Fruit fly (Drosophila melanogaster): ENCODE data around the gene Asciz.

Asciz gene

DNA sequence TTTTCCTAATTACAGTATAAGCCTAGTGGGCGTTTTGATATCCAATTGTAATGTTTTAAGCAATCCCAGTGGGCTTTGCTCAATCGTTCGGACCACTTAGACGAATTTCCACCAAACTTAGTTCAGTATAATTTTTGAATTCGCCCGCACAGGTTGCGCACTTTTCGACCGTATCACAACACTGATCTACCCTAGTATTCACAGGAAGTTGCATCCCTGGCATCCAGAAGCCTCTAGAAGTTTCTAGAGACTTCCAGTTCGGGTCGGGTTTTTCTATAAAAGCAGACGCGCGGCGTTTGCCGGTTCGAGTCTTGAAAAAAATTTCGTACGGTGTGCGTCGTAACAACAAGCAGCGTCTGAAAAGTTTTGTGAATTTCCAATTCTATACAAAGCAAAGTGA is 26.9 kb upstream of the Asciz start, which contains the start of gene Hsp83 (continued):
- peak; percentile 95 for TF ChIP-seq CG9727 (GFP tag; optimal IDR thresholded peaks at IDR 0.05)
- peak; percentile 83 for TF ChIP-seq ase (GFP tag; IDR thresholded peaks at IDR 0.05)
- no peak for TF ChIP-seq D (optimal IDR thresholded peaks at IDR 0.05)
- peak; percentile 95 for TF ChIP-seq D (GFP tag; optimal IDR thresholded peaks at IDR 0.05)
- peak; percentile 97 for TF ChIP-seq NC2β (GFP tag; optimal IDR thresholded peaks at IDR 0.05)
- TF ChIP-seq CG3281 (GFP tag; optimal IDR thresholded peaks at IDR 0.05), result peak; percentile 99
- peak; percentile 91 for TF ChIP-seq disco-r (GFP tag; optimal IDR thresholded peaks at IDR 0.05)
- peak; percentile 94 for TF ChIP-seq CG13624 (GFP tag; optimal IDR thresholded peaks at IDR 0.05)
- TF ChIP-seq Neu2 (GFP tag; optimal IDR thresholded peaks at IDR 0.05; ENCODE audit: borderline replicate concordance), result peak; percentile 59
- TF ChIP-seq kni (GFP tag; optimal IDR thresholded peaks at IDR 0.05), result peak; percentile 99
- peak; percentile 86 for TF ChIP-seq Dek (tag; optimal IDR thresholded peaks at IDR 0.05)
- peak; percentile 31; the same call in 1 of the 2 replicates for TF ChIP-seq CG14667 (GFP tag; IDR thresholded peaks at IDR 0.05)
- peak; percentile 97 for TF ChIP-seq sens (GFP tag)
- TF ChIP-seq nerfin-2 (GFP tag; IDR thresholded peaks at IDR 0.05; ENCODE audit: partially characterized antibody), result no peak
- peak; percentile 97 for TF ChIP-seq kah (GFP tag; optimal IDR thresholded peaks at IDR 0.05)
- TF ChIP-seq wek (GFP tag; optimal IDR thresholded peaks at IDR 0.05), result peak; percentile 97
- TF ChIP-seq CG1529 (GFP tag; optimal IDR thresholded peaks at IDR 0.05), result peak; percentile 95
- peak; percentile 93 for TF ChIP-seq NC2α (GFP tag; optimal IDR thresholded peaks at IDR 0.05)
- peak; percentile 81 for TF ChIP-seq grn (GFP tag; optimal IDR thresholded peaks at IDR 0.05)
- TF ChIP-seq NfI (GFP tag; optimal IDR thresholded peaks at IDR 0.05), result peak; percentile 98
- TF ChIP-seq NFAT (GFP tag; IDR thresholded peaks at IDR 0.05), result peak; percentile 96
- no peak for TF ChIP-seq CG14860 (GFP tag; IDR thresholded peaks at IDR 0.05; ENCODE audit: partially characterized antibody)
- no peak for TF ChIP-seq cg (GFP tag; optimal IDR thresholded peaks at IDR 0.05)
- TF ChIP-seq sr (GFP tag; IDR thresholded peaks at IDR 0.05), result peak; percentile 96
- peak; percentile 65 for TF ChIP-seq Aef1 (GFP tag; IDR thresholded peaks at IDR 0.05)
- TF ChIP-seq Oaz (GFP tag; IDR thresholded peaks at IDR 0.05), result peak; percentile 85
- peak; percentile 78 for TF ChIP-seq psq (GFP tag; optimal IDR thresholded peaks at IDR 0.05)
- peak in 1 of 2 experiments; percentile 89 for TF ChIP-seq insv (GFP tag; optimal IDR thresholded peaks at IDR 0.05)
- no peak for TF ChIP-seq HLH4C (GFP tag; IDR thresholded peaks at IDR 0.05; ENCODE audit: partially characterized antibody)
- peak; percentile 98 for TF ChIP-seq gcm (GFP tag; optimal IDR thresholded peaks at IDR 0.05)
- peak; percentile 98 for TF ChIP-seq CG33213 (GFP tag; optimal IDR thresholded peaks at IDR 0.05)
- TF ChIP-seq CG12104 (GFP tag; optimal IDR thresholded peaks at IDR 0.05), result peak; percentile 96
- TF ChIP-seq trem (tag; optimal IDR thresholded peaks at IDR 0.05), result peak; percentile 83
- TF ChIP-seq CG17186 (GFP tag; optimal IDR thresholded peaks at IDR 0.05), result peak; percentile 96
- peak; percentile 81 for TF ChIP-seq slou (GFP tag; optimal IDR thresholded peaks at IDR 0.05)
- peak; percentile 10; the same call in 1 of the 3 replicates for TF ChIP-seq row (GFP tag; IDR thresholded peaks at IDR 0.05)
- TF ChIP-seq CG3726 (GFP tag; IDR thresholded peaks at IDR 0.05), result peak; percentile 90
- peak; percentile 82 for TF ChIP-seq phol (tag; optimal IDR thresholded peaks at IDR 0.05)
- TF ChIP-seq CG13287 (GFP tag; IDR thresholded peaks at IDR 0.05; ENCODE audit: partially characterized antibody), result no peak
- peak; percentile 84 for TF ChIP-seq slbo (GFP tag; IDR thresholded peaks at IDR 0.05)
- no peak for TF ChIP-seq Doc3 (GFP tag; IDR thresholded peaks at IDR 0.05; ENCODE audit: partially characterized antibody)
- peak; percentile 90 for TF ChIP-seq CG6175 (GFP tag; IDR thresholded peaks at IDR 0.05)
- TF ChIP-seq tgo (GFP tag; IDR thresholded peaks at IDR 0.05), result peak; percentile 85
- no peak for TF ChIP-seq Lpt (GFP tag; optimal IDR thresholded peaks at IDR 0.05)
- TF ChIP-seq toy (GFP tag; IDR thresholded peaks at IDR 0.05), result peak; percentile 78; the same call in 1 of the 2 replicates
- TF ChIP-seq CoRest (tag; optimal IDR thresholded peaks at IDR 0.05), result peak; percentile 61
- TF ChIP-seq CG10267 (tag; optimal IDR thresholded peaks at IDR 0.05), result peak; percentile 99
- TF ChIP-seq bsh (GFP tag; optimal IDR thresholded peaks at IDR 0.05), result peak; percentile 90 to 91
- peak; percentile 87 for TF ChIP-seq Xbp1 (GFP tag; optimal IDR thresholded peaks at IDR 0.05)
- TF ChIP-seq pum (GFP tag; optimal IDR thresholded peaks at IDR 0.05), result peak; percentile 81
- TF ChIP-seq lola (GFP tag; optimal IDR thresholded peaks at IDR 0.05), result peak in 1 of 3 experiments; percentile 59
